Worm (Caenorhabditis elegans): ENCODE measurements around the gene Y51A2B.9.

Gene Y51A2B.9

ce11 chrV:18371028-18371427 is 24.5 kb downstream of the Y51A2B.9 start:
- TF ChIP-seq ceh-14 (tag; optimal IDR thresholded peaks at IDR 0.05) (no peak), gmeb-2 (tag; optimal IDR thresholded peaks at IDR 0.05) (no peak), K09A11.1 (tag; optimal IDR thresholded peaks at IDR 0.05; ENCODE audit: insufficient read depth) (no peak), sox-2 (GFP tag; IDR thresholded peaks at IDR 0.05) (no peak), sdc-2 (tag; optimal IDR thresholded peaks at IDR 0.05) (no peak), madf-2 (tag; optimal IDR thresholded peaks at IDR 0.05) (no peak), nfya-1 (tag; optimal IDR thresholded peaks at IDR 0.05) (no peak), lim-6 (tag; optimal IDR thresholded peaks at IDR 0.05) (no peak), pqm-1 (tag; optimal IDR thresholded peaks at IDR 0.05) (no peak), pat-9 (tag; optimal IDR thresholded peaks at IDR 0.05) (no peak), che-1 (tag; optimal IDR thresholded peaks at IDR 0.05) (no peak), ceh-19 (GFP tag; optimal IDR thresholded peaks at IDR 0.05) (no peak)

ce11 chrV:18368322-18368721 is 27.2 kb downstream of the Y51A2B.9 start, which contains the start of gene C08E8.6:
Gene C08E8.6 (minus strand): TSS chrV:18368422.
- TF ChIP-seq pha-4 (tag; optimal IDR thresholded peaks at IDR 0.05): no peak
- no peak for TF ChIP-seq pha-2 (tag; optimal IDR thresholded peaks at IDR 0.05)
- TF ChIP-seq hlh-30 (tag; optimal IDR thresholded peaks at IDR 0.05; ENCODE audit: insufficient read depth): no peak
- TF ChIP-seq hlh-15 (tag; optimal IDR thresholded peaks at IDR 0.05): no peak
- TF ChIP-seq ceh-2 (tag; optimal IDR thresholded peaks at IDR 0.05): no peak
- no peak for TF ChIP-seq Y22D7AL.16 (tag; optimal IDR thresholded peaks at IDR 0.05)
- TF ChIP-seq elt-2 (tag; optimal IDR thresholded peaks at IDR 0.05): no peak
- TF ChIP-seq sdc-2 (tag; optimal IDR thresholded peaks at IDR 0.05): no peak

ce11 chrV:18364558-18364957 is 31.0 kb downstream of the Y51A2B.9 start, which contains the start of gene C08E8.9:
Gene C08E8.9 (plus strand): TSS chrV:18364858.
- TF ChIP-seq che-1 (tag; optimal IDR thresholded peaks at IDR 0.05): no peak

- no peak for TF ChIP-seq hlh-13 (GFP tag; optimal IDR thresholded peaks at IDR 0.05)
- TF ChIP-seq pqm-1 (tag; optimal IDR thresholded peaks at IDR 0.05): no peak
- TF ChIP-seq pha-4 (tag; optimal IDR thresholded peaks at IDR 0.05): no peak
- no peak for TF ChIP-seq ceh-19 (GFP tag; optimal IDR thresholded peaks at IDR 0.05)
- TF ChIP-seq tbx-7 (tag; optimal IDR thresholded peaks at IDR 0.05): no peak
- no peak for TF ChIP-seq pha-2 (tag; optimal IDR thresholded peaks at IDR 0.05)
- no peak for TF ChIP-seq Y22D7AL.16 (tag; optimal IDR thresholded peaks at IDR 0.05)
- no peak for TF ChIP-seq ceh-24 (tag; optimal IDR thresholded peaks at IDR 0.05)
- TF ChIP-seq rnt-1 (tag; optimal IDR thresholded peaks at IDR 0.05): no peak
- no peak for TF ChIP-seq syd-9 (tag; optimal IDR thresholded peaks at IDR 0.05)
- TF ChIP-seq F13H6.1 (tag; optimal IDR thresholded peaks at IDR 0.05): no peak
- no peak for TF ChIP-seq ceh-30 (tag; optimal IDR thresholded peaks at IDR 0.05)
- no peak for TF ChIP-seq nhr-11 (tag; optimal IDR thresholded peaks at IDR 0.05)
- TF ChIP-seq zip-5 (tag; optimal IDR thresholded peaks at IDR 0.05): no peak
- no peak for TF ChIP-seq ceh-9 (tag; optimal IDR thresholded peaks at IDR 0.05)
- no peak for TF ChIP-seq eyg-1 (tag; optimal IDR thresholded peaks at IDR 0.05)
- TF ChIP-seq sdc-2 (tag; optimal IDR thresholded peaks at IDR 0.05): no peak
Observed at ce11 chrV:18362402-18362801, 33.1 kb downstream of the Y51A2B.9 start, which contains the start of gene C08E8.1. Gene C08E8.1 (minus strand): TSS chrV:18362502.

- no peak for TF ChIP-seq eyg-1 (tag; optimal IDR thresholded peaks at IDR 0.05)
- no peak for TF ChIP-seq ceh-14 (tag; optimal IDR thresholded peaks at IDR 0.05)
- TF ChIP-seq ceh-31 (tag; optimal IDR thresholded peaks at IDR 0.05): no peak
- no peak for TF ChIP-seq zip-5 (tag; optimal IDR thresholded peaks at IDR 0.05)
- TF ChIP-seq nhr-232 (tag; optimal IDR thresholded peaks at IDR 0.05): no peak
- TF ChIP-seq hlh-30 (tag; optimal IDR thresholded peaks at IDR 0.05; ENCODE audit: insufficient read depth): no peak
- no peak for TF ChIP-seq pat-9 (tag; optimal IDR thresholded peaks at IDR 0.05)
- no peak for TF ChIP-seq ceh-18 (tag; optimal IDR thresholded peaks at IDR 0.05)
- TF ChIP-seq pha-4 (tag; optimal IDR thresholded peaks at IDR 0.05): no peak
- TF ChIP-seq gmeb-2 (tag; optimal IDR thresholded peaks at IDR 0.05): no peak
- TF ChIP-seq mec-3 (tag; optimal IDR thresholded peaks at IDR 0.05; ENCODE audit: borderline replicate concordance): no peak
- TF ChIP-seq ceh-24 (tag; optimal IDR thresholded peaks at IDR 0.05): no peak
- no peak for TF ChIP-seq hlh-13 (GFP tag; optimal IDR thresholded peaks at IDR 0.05)
- no peak for TF ChIP-seq che-1 (tag; optimal IDR thresholded peaks at IDR 0.05)
- TF ChIP-seq ceh-34 (tag; optimal IDR thresholded peaks at IDR 0.05): no peak
- TF ChIP-seq hlh-6 (tag; optimal IDR thresholded peaks at IDR 0.05): no peak
- TF ChIP-seq ahr-1 (tag; optimal IDR thresholded peaks at IDR 0.05): no peak
- TF ChIP-seq ttx-3 (tag; optimal IDR thresholded peaks at IDR 0.05): no peak
- TF ChIP-seq tbx-7 (tag; optimal IDR thresholded peaks at IDR 0.05): no peak
Observed at ce11 chrV:18359888-18360287, 35.7 kb downstream of the Y51A2B.9 start, which contains the start of gene C08E8.5. Gene C08E8.5 (minus strand): TSS chrV:18359988.

All from whole organism, late embryonic.